Worm (Caenorhabditis elegans) whole organism, L2 larva: Measurements from ENCODE around the gene K09A11.1.
"Not testable (repeated sequence)": the region's sequence is repeated elsewhere in the genome, so short reads cannot be mapped to it uniquely, and the experiment has no call there.

Experiments used
- ceh-82 ChIP-seq: fragments of 150-350 bp; optimal IDR thresholded peaks from 2 replicates; lab custom pipeline; 2014; ENCODE audit warnings: missing biosample characterization, missing genetic modification characterization
- crh-2 ChIP-seq: sonication (generic microtip); optimal IDR thresholded peaks from 2 replicates; lab custom pipeline; 2017; ENCODE audit warnings: missing biosample characterization, missing genetic modification characterization
- elt-3 ChIP-seq: sonication (generic microtip); optimal IDR thresholded peaks from 2 replicates; lab custom pipeline; 2017; ENCODE audit warnings: missing biosample characterization, missing genetic modification characterization
- nhr-12 ChIP-seq: fragments of 150-350 bp; optimal IDR thresholded peaks from 2 replicates; lab custom pipeline; 2014; ENCODE audit warnings: missing biosample characterization, missing genetic modification characterization
- nhr-237 ChIP-seq: fragments of 150-350 bp; optimal IDR thresholded peaks from 2 replicates; lab custom pipeline; 2014; ENCODE audit warnings: missing biosample characterization, missing genetic modification characterization
- nhr-77 ChIP-seq: fragments of 150-350 bp; optimal IDR thresholded peaks from 2 replicates; lab custom pipeline; 2014; ENCODE audit warnings: missing biosample characterization, missing genetic modification characterization

- TF ChIP-seq ceh-82 (tag; lab: Kevin White, UChicago); nhr-12; nhr-237; nhr-77 (tag; lab: Kevin White, UChicago); elt-3: not testable (repeated sequence)
- peak; percentile 2 for TF ChIP-seq crh-2
These were observed 1.2 kb upstream of the K09A11.1 start for ce11 chrX:13261037-13261592.
